Worm (Caenorhabditis elegans) whole organism, L4 larva: ENCODE results near the gene daf-1.

Experiments
- F49E8.2 ChIP-seq: sonication (generic microtip); optimal IDR thresholded peaks from 2 replicates; lab custom pipeline; 2016; ENCODE audit warnings: missing compliant biosample characterization, mild to moderate bottlenecking, missing genetic modification characterization, borderline replicate concordance
- fos-1 ChIP-seq: fragments of 150-350 bp; optimal IDR thresholded peaks from 2 replicates; lab custom pipeline; 2014; ENCODE audit warnings: missing biosample characterization, missing genetic modification characterization
- hmg-1.1 ChIP-seq: fragments of 200-800 bp; sonication (Bioruptor generic); IDR thresholded peaks from 2 replicates; pipeline ENCODE4 v1.3.6; 2022; ENCODE audit warnings: missing genetic modification reagents, missing genetic modification characterization, missing compliant biosample characterization
- nhr-28 ChIP-seq: fragments of 150-350 bp; optimal IDR thresholded peaks from 2 replicates; lab custom pipeline; 2014; ENCODE audit warnings: missing biosample characterization, missing genetic modification characterization
- nhr-41 ChIP-seq: fragments of 200-800 bp; sonication (Bioruptor generic); IDR thresholded peaks from 2 replicates; pipeline ENCODE4 v1.3.6; 2022; ENCODE audit warnings: missing genetic modification reagents, missing genetic modification characterization, missing compliant biosample characterization
- pha-4 ChIP-seq, 2 experiments: fragments of 150-350 bp in 1 of 2; fragments of 200-800 bp in 1 of 2; sonication (Bioruptor generic) in 1 of 2; IDR thresholded peaks in 1 of 2; optimal IDR thresholded peaks in 1 of 2; 2 replicates each; pipeline versions ENCODE4 v1.3.6 to Lab custom; 2014 to 2022; ENCODE audit warnings: missing genetic modification characterization in 2 of 2, missing genetic modification reagents in 2 of 2, missing biosample characterization in 1 of 2, missing compliant biosample characterization in 1 of 2
- unc-130 ChIP-seq: sonication (generic microtip); optimal IDR thresholded peaks from 2 replicates; lab custom pipeline; 2016; ENCODE audit warnings: missing genetic modification reagents, missing genetic modification characterization, missing compliant biosample characterization
- unc-62 ChIP-seq, 3 experiments: fragments of 150-350 bp in 1 of 3; sonication (generic microtip); optimal IDR thresholded peaks in 2 of 3; peaks in 1 of 3; 1 replicate in 1 of 3; 2 replicates in 2 of 3; lab custom pipeline; 2014 to 2017; ENCODE audit warnings: missing biosample characterization in 3 of 3, missing genetic modification characterization in 3 of 3, missing genetic modification reagents in 3 of 3, missing genotype in 1 of 3
- zip-11 ChIP-seq: fragments of 200-800 bp; sonication (Bioruptor generic); IDR thresholded peaks from 2 replicates; pipeline ENCODE4 v1.3.6; 2022; ENCODE audit warnings: missing genetic modification characterization, missing compliant biosample characterization

- TF ChIP-seq unc-62 (GFP tag; optimal IDR thresholded peaks at IDR 0.05 in 1 of 2; lab: Kevin White, UChicago) (no peak), unc-62 (tag; optimal IDR thresholded peaks at IDR 0.05; lab: Kevin White, UChicago) (no peak), nhr-41 (GFP tag; lab: Robert Waterston, UW) (no peak), nhr-28 (tag; lab: Kevin White, UChicago) (no peak), hmg-1.1 (GFP tag; lab: Robert Waterston, UW) (no peak), F49E8.2 (tag; lab: Kevin White, UChicago) (no peak), zip-11 (GFP tag; lab: Robert Waterston, UW) (no peak), pha-4 (GFP tag; IDR thresholded peaks at IDR 0.05; lab: Robert Waterston, UW) (no peak), pha-4 (tag; optimal IDR thresholded peaks at IDR 0.05; lab: Kevin White, UChicago) (no peak), fos-1 (tag; lab: Kevin White, UChicago) (no peak), unc-130 (GFP tag; lab: Kevin White, UChicago) (no peak)
These were observed 45.3 kb downstream of the daf-1 start for ce11 chrIV:177487-177886.
